Worm (Caenorhabditis elegans): ENCODE data around the gene sre-21.

DNA sequence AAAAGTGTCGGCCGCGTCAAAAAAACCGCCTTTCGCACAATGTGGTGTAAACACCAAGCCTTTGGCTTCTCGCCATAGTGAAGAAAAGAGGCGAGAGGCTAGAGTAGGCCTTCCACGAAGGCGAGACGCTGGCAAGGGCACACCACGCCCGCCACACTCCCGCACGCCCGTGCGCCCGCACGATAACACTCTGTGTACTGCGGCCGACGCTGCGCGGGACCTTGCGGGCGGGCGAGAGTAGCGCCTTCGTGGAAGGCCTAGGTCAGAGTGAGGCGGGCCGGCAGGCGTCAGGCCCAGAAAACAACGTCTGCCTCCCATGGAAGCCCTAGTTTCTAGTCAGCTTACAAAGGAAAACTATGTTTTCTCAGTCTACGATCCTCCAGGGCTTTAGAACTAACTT lies 39.1 kb upstream of the sre-21 start:
- no peak for TF ChIP-seq W03F9.2 (tag; optimal IDR thresholded peaks at IDR 0.05)
- no peak for TF ChIP-seq dao-5 (tag; optimal IDR thresholded peaks at IDR 0.05)

Measured in whole organism, L4/young adult.